Fruit fly (Drosophila melanogaster) whole organism, embryonic: ENCODE data around the gene Pdxk.

Experiments used
- Abd-B ChIP-seq: fragments of 200-800 bp; sonication (Bioruptor generic); optimal IDR thresholded peaks from 2 replicates; lab custom pipeline; 2018; ENCODE audit warnings: missing biosample characterization, mild to moderate bottlenecking, missing genetic modification characterization, moderate library complexity
- CG10321 ChIP-seq: fragments of 200-800 bp; sonication (Bioruptor generic); IDR thresholded peaks from 2 replicates; pipeline ENCODE4 v1.3.6; 2022; ENCODE audit warnings: missing biosample characterization, missing genetic modification characterization
- CG12104 ChIP-seq: fragments of 200-800 bp; sonication (Bioruptor generic); optimal IDR thresholded peaks from 3 replicates; lab custom pipeline; 2016; ENCODE audit warnings: missing biosample characterization, missing genetic modification characterization
- CG1233 ChIP-seq: fragments of 200-800 bp; sonication (Bioruptor generic); optimal IDR thresholded peaks from 4 replicates; lab custom pipeline; 2018; ENCODE audit warnings: missing biosample characterization, mild to moderate bottlenecking, missing genetic modification characterization
- CG13894 ChIP-seq: fragments of 200-800 bp; sonication (Bioruptor generic); optimal IDR thresholded peaks from 3 replicates; lab custom pipeline; 2018; ENCODE audit warnings: missing biosample characterization, mild to moderate bottlenecking, missing genetic modification characterization, moderate library complexity
- CG15479 ChIP-seq: fragments of 200-800 bp; sonication (Bioruptor generic); optimal IDR thresholded peaks from 3 replicates; lab custom pipeline; 2019; ENCODE audit warnings: missing biosample characterization, mild to moderate bottlenecking, missing genetic modification characterization, moderate library complexity
- CG1602 ChIP-seq: fragments of 200-800 bp; sonication (Bioruptor generic); optimal IDR thresholded peaks from 3 replicates; lab custom pipeline; 2016; ENCODE audit warnings: missing biosample characterization, missing genetic modification characterization
- CG16863 ChIP-seq: fragments of 200-800 bp; sonication (Bioruptor generic); optimal IDR thresholded peaks from 3 replicates; lab custom pipeline; 2016; ENCODE audit warnings: missing biosample characterization, missing genetic modification characterization
- CG18476 ChIP-seq: fragments of 200-800 bp; sonication (Bioruptor generic); optimal IDR thresholded peaks from 2 replicates; lab custom pipeline; 2016; ENCODE audit warnings: missing biosample characterization, mild to moderate bottlenecking, missing genetic modification characterization
- CG42726 ChIP-seq: fragments of 200-800 bp; sonication (Bioruptor generic); IDR thresholded peaks from 2 replicates; pipeline ENCODE4 v1.3.6; 2022; ENCODE audit warnings: missing biosample characterization, missing genetic modification characterization; ENCODE audit not compliant: partially characterized antibody
- CG4282 ChIP-seq: fragments of 200-800 bp; sonication (Bioruptor generic); optimal IDR thresholded peaks from 2 replicates; lab custom pipeline; 2016; ENCODE audit warnings: missing biosample characterization, missing genetic modification characterization
- CG4707 ChIP-seq: fragments of 200-800 bp; sonication (Bioruptor generic); optimal IDR thresholded peaks from 2 replicates; lab custom pipeline; 2018; ENCODE audit warnings: missing biosample characterization, mild to moderate bottlenecking, missing genetic modification characterization, moderate library complexity
- CG4820 ChIP-seq: fragments of 200-800 bp; sonication (Bioruptor generic); optimal IDR thresholded peaks from 3 replicates; lab custom pipeline; 2016; ENCODE audit warnings: missing biosample characterization, missing genetic modification characterization
- CG5953 ChIP-seq: fragments of 200-800 bp; sonication (Bioruptor generic); IDR thresholded peaks from 2 replicates; pipeline ENCODE4 v1.3.6; 2022; ENCODE audit warnings: missing biosample characterization, missing genetic modification characterization
- CG7928 ChIP-seq: fragments of 200-800 bp; sonication (Bioruptor generic); optimal IDR thresholded peaks from 2 replicates; lab custom pipeline; 2017; ENCODE audit warnings: missing biosample characterization, mild to moderate bottlenecking, missing genetic modification characterization
- CG8089 ChIP-seq: fragments of 200-800 bp; sonication (Bioruptor generic); optimal IDR thresholded peaks from 3 replicates; lab custom pipeline; 2016; ENCODE audit warnings: missing biosample characterization, missing genetic modification characterization
- CG8359 ChIP-seq: fragments of 200-800 bp; sonication (Bioruptor generic); optimal IDR thresholded peaks from 2 replicates; lab custom pipeline; 2017; ENCODE audit warnings: missing biosample characterization, mild to moderate bottlenecking, missing genetic modification characterization, borderline replicate concordance
- CG8944 ChIP-seq: fragments of 200-800 bp; sonication (Bioruptor generic); optimal IDR thresholded peaks from 3 replicates; lab custom pipeline; 2016; ENCODE audit warnings: missing biosample characterization, missing genetic modification characterization
- CG9876 ChIP-seq: fragments of 200-800 bp; sonication (Bioruptor generic); optimal IDR thresholded peaks from 2 replicates; lab custom pipeline; 2016; ENCODE audit warnings: missing biosample characterization, missing genetic modification characterization
- Chrac-16 ChIP-seq: fragments of 200-800 bp; sonication (Bioruptor generic); optimal IDR thresholded peaks from 3 replicates; lab custom pipeline; 2016; ENCODE audit warnings: missing biosample characterization, missing genetic modification characterization
- Dad ChIP-seq: fragments of 200-800 bp; sonication (Bioruptor generic); optimal IDR thresholded peaks from 3 replicates; lab custom pipeline; 2016; ENCODE audit warnings: missing biosample characterization, missing genetic modification characterization
- Dek ChIP-seq: fragments of 200-800 bp; sonication (Bioruptor generic); optimal IDR thresholded peaks from 3 replicates; lab custom pipeline; 2019; ENCODE audit warnings: missing biosample characterization, mild to moderate bottlenecking, missing genetic modification characterization, moderate library complexity
- Dll ChIP-seq: fragments of 200-800 bp; sonication (Bioruptor generic); IDR thresholded peaks from 4 replicates; pipeline ENCODE4 v1.3.6; 2022; ENCODE audit warnings: missing biosample characterization, missing genetic modification characterization; ENCODE audit not compliant: partially characterized antibody
- ERR ChIP-seq: fragments of 200-800 bp; sonication (Bioruptor generic); optimal IDR thresholded peaks from 2 replicates; lab custom pipeline; 2016; ENCODE audit warnings: missing biosample characterization, missing genetic modification characterization
- Fer1 ChIP-seq: fragments of 200-800 bp; sonication (Bioruptor generic); optimal IDR thresholded peaks from 2 replicates; lab custom pipeline; 2017; ENCODE audit warnings: missing biosample characterization, mild to moderate bottlenecking, missing genetic modification characterization
- HLH3B ChIP-seq: fragments of 200-800 bp; sonication (Bioruptor generic); IDR thresholded peaks from 2 replicates; pipeline ENCODE4 v1.3.6; 2022; ENCODE audit warnings: missing biosample characterization, missing genetic modification characterization
- HLHmδ ChIP-seq: fragments of 200-800 bp; sonication (Bioruptor generic); optimal IDR thresholded peaks from 2 replicates; lab custom pipeline; 2018; ENCODE audit warnings: missing biosample characterization, mild to moderate bottlenecking, missing genetic modification characterization, moderate library complexity
- MESR4 ChIP-seq: fragments of 200-800 bp; sonication (Bioruptor generic); optimal IDR thresholded peaks from 2 replicates; lab custom pipeline; 2018; ENCODE audit warnings: missing biosample characterization, mild to moderate bottlenecking, missing genetic modification characterization, moderate library complexity
- Mes4 ChIP-seq: fragments of 200-800 bp; sonication (Bioruptor generic); optimal IDR thresholded peaks from 2 replicates; lab custom pipeline; 2016; ENCODE audit warnings: missing biosample characterization, missing genetic modification characterization
- NK7.1 ChIP-seq: fragments of 200-800 bp; sonication (Bioruptor generic); optimal IDR thresholded peaks from 3 replicates; lab custom pipeline; 2016; ENCODE audit warnings: missing biosample characterization, missing genetic modification characterization
- Neu2 ChIP-seq: fragments of 200-800 bp; sonication (Bioruptor generic); optimal IDR thresholded peaks from 3 replicates; lab custom pipeline; 2016; ENCODE audit warnings: missing biosample characterization, missing genetic modification characterization, borderline replicate concordance
- Sry-β ChIP-seq: fragments of 200-800 bp; sonication (Bioruptor generic); optimal IDR thresholded peaks from 2 replicates; lab custom pipeline; 2018; ENCODE audit warnings: missing biosample characterization, mild to moderate bottlenecking, missing genetic modification characterization, moderate library complexity
- Tbp ChIP-seq: fragments of >200 bp; optimal IDR thresholded peaks from 2 replicates; lab custom pipeline; 2018; ENCODE audit warnings: missing biosample characterization, missing genetic modification characterization
- ato ChIP-seq: fragments of 200-800 bp; sonication (Bioruptor generic); IDR thresholded peaks from 2 replicates; pipeline ENCODE4 v1.3.6; 2022; ENCODE audit warnings: missing biosample characterization, missing genetic modification characterization; ENCODE audit not compliant: partially characterized antibody
- crc ChIP-seq: fragments of 200-800 bp; sonication (Bioruptor generic); optimal IDR thresholded peaks from 2 replicates; lab custom pipeline; 2016; ENCODE audit warnings: missing biosample characterization, missing genetic modification characterization
- croc ChIP-seq: fragments of 200-800 bp; sonication (Bioruptor generic); conservative IDR thresholded peaks from 3 replicates; pipeline ENCODE4 v1.3.6; 2022; ENCODE audit warnings: missing biosample characterization, missing genetic modification characterization
- cwo ChIP-seq: fragments of 200-800 bp; sonication (Bioruptor generic); optimal IDR thresholded peaks from 3 replicates; lab custom pipeline; 2017; ENCODE audit warnings: missing biosample characterization, missing genetic modification characterization, mild to moderate bottlenecking, moderate library complexity, missing genetic modification reagents
- dimm ChIP-seq: fragments of 200-800 bp; sonication (Bioruptor generic); IDR thresholded peaks from 2 replicates; pipeline ENCODE4 v1.3.6; 2022; ENCODE audit warnings: missing biosample characterization, missing genetic modification characterization
- fru ChIP-seq: fragments of >200 bp; optimal IDR thresholded peaks from 2 replicates; lab custom pipeline; 2017
- ind ChIP-seq: fragments of 200-800 bp; sonication (Bioruptor generic); optimal IDR thresholded peaks from 3 replicates; lab custom pipeline; 2016; ENCODE audit warnings: missing biosample characterization, missing genetic modification characterization
- jumu ChIP-seq: fragments of 200-800 bp; sonication (Bioruptor generic); optimal IDR thresholded peaks from 3 replicates; lab custom pipeline; 2016; ENCODE audit warnings: missing biosample characterization, missing genetic modification characterization
- mam ChIP-seq: fragments of 200-800 bp; sonication (Bioruptor generic); optimal IDR thresholded peaks from 3 replicates; lab custom pipeline; 2016; ENCODE audit warnings: missing biosample characterization, missing genetic modification characterization
- nau ChIP-seq: fragments of 200-800 bp; sonication (Bioruptor generic); optimal IDR thresholded peaks from 3 replicates; lab custom pipeline; 2017; ENCODE audit warnings: missing biosample characterization, mild to moderate bottlenecking, missing genetic modification characterization, missing genetic modification reagents
- run ChIP-seq: fragments of 200-800 bp; sonication (Bioruptor generic); optimal IDR thresholded peaks from 3 replicates; lab custom pipeline; 2018; ENCODE audit warnings: missing biosample characterization, mild to moderate bottlenecking, missing genetic modification characterization
- sim ChIP-seq: fragments of 200-800 bp; sonication (Bioruptor generic); IDR thresholded peaks from 2 replicates; pipeline ENCODE4 v1.3.6; 2022; ENCODE audit warnings: missing biosample characterization, missing genetic modification characterization
- sisA ChIP-seq: fragments of 200-800 bp; sonication (Bioruptor generic); IDR thresholded peaks from 2 replicates; pipeline ENCODE4 v1.3.6; 2022; ENCODE audit warnings: missing biosample characterization, missing genetic modification characterization
- slbo ChIP-seq: fragments of 200-800 bp; sonication (Bioruptor generic); IDR thresholded peaks from 2 replicates; pipeline ENCODE4 v1.3.6; 2022; ENCODE audit warnings: missing biosample characterization, missing genetic modification characterization
- stwl ChIP-seq: fragments of 200-800 bp; sonication (Bioruptor generic); optimal IDR thresholded peaks from 3 replicates; lab custom pipeline; 2018; ENCODE audit warnings: missing biosample characterization, mild to moderate bottlenecking, missing genetic modification characterization, moderate library complexity
- tio ChIP-seq: fragments of 200-800 bp; sonication (Bioruptor generic); optimal IDR thresholded peaks from 2 replicates; lab custom pipeline; 2017; ENCODE audit warnings: missing biosample characterization, missing genetic modification characterization, inconsistent platforms

Pdxk gene

dm6 chr3L:9364131-9364530 lies 4.0 kb downstream of the Pdxk start, which contains the start of gene mRRF1 (continued):
- TF ChIP-seq slbo (GFP tag; lab: Robert Waterston, UW) = no peak
- TF ChIP-seq, all 482 proteins: peak for 11

- TF ChIP-seq CG13894 (tag; lab: Kevin White, UChicago) = peak; percentile 32
- TF ChIP-seq CG9876 = no peak
- no peak for TF ChIP-seq sisA (GFP tag; lab: Robert Waterston, UW)
- TF ChIP-seq NK7.1 = no peak
- TF ChIP-seq ind (GFP tag; lab: Kevin White, UChicago) = peak; percentile 36
- TF ChIP-seq CG8944 (GFP tag; lab: Kevin White, UChicago) = no peak
- TF ChIP-seq Neu2 (GFP tag; lab: Kevin White, UChicago) = no peak
- no peak for TF ChIP-seq ERR (GFP tag; lab: Kevin White, UChicago)
- TF ChIP-seq Dek (tag; lab: Kevin White, UChicago) = peak; percentile 27
- TF ChIP-seq stwl (tag; lab: Kevin White, UChicago) = peak; percentile 78
- TF ChIP-seq run (tag; lab: Kevin White, UChicago) = no peak
- TF ChIP-seq croc (GFP tag; lab: Robert Waterston, UW) = no peak
- TF ChIP-seq Abd-B (GFP tag; lab: Kevin White, UChicago) = no peak
- TF ChIP-seq Dll (GFP tag; lab: Robert Waterston, UW) = peak; percentile 96
- TF ChIP-seq CG1602 (GFP tag; lab: Kevin White, UChicago) = peak; percentile 34
- TF ChIP-seq CG15479 = peak; percentile 27
- TF ChIP-seq CG16863 (GFP tag; lab: Kevin White, UChicago) = no peak
- no peak for TF ChIP-seq CG1233 (GFP tag; lab: Kevin White, UChicago)
- TF ChIP-seq CG8359 = no peak
- TF ChIP-seq Mes4 = no peak
- TF ChIP-seq fru (lab: Kevin White, UChicago) = no peak
- TF ChIP-seq CG42726 = peak; percentile 56
- no peak for TF ChIP-seq tio (GFP tag; lab: Kevin White, UChicago)
- TF ChIP-seq mam (GFP tag; lab: Kevin White, UChicago) = peak; percentile 22
- no peak for TF ChIP-seq Tbp (GFP tag; lab: Kevin White, UChicago)
- no peak for TF ChIP-seq nau (GFP tag; lab: Kevin White, UChicago)
- TF ChIP-seq CG10321 (GFP tag; lab: Robert Waterston, UW) = no peak
- no peak for TF ChIP-seq Chrac-16 (GFP tag; lab: Kevin White, UChicago)
- peak; percentile 37 for TF ChIP-seq CG18476 (GFP tag; lab: Kevin White, UChicago)
- TF ChIP-seq CG7928 (GFP tag; lab: Kevin White, UChicago) = peak; percentile 12
- peak; percentile 16 for TF ChIP-seq Fer1 (GFP tag; lab: Kevin White, UChicago)
- TF ChIP-seq HLH3B (GFP tag; lab: Robert Waterston, UW) = no peak
- TF ChIP-seq HLHmδ (GFP tag; lab: Kevin White, UChicago) = no peak
- no peak for TF ChIP-seq sim
- no peak for TF ChIP-seq dimm
- no peak for TF ChIP-seq Sry-β (GFP tag; lab: Kevin White, UChicago)
- no peak for TF ChIP-seq CG4282 (GFP tag; lab: Kevin White, UChicago)
- TF ChIP-seq ato (GFP tag; lab: Robert Waterston, UW) = peak; percentile 75
- TF ChIP-seq cwo (GFP tag; lab: Kevin White, UChicago) = no peak
- TF ChIP-seq CG8089 (GFP tag; lab: Kevin White, UChicago) = no peak
- TF ChIP-seq Dad (GFP tag; lab: Kevin White, UChicago) = no peak
- peak; percentile 21 for TF ChIP-seq CG12104 (GFP tag; lab: Kevin White, UChicago)
- TF ChIP-seq CG4707 = no peak
- no peak for TF ChIP-seq MESR4 (GFP tag; lab: Kevin White, UChicago)
- no peak for TF ChIP-seq CG5953
- TF ChIP-seq jumu (GFP tag; lab: Kevin White, UChicago) = no peak
- TF ChIP-seq crc = no peak
- TF ChIP-seq CG4820 (GFP tag; lab: Kevin White, UChicago) = no peak
Observed at dm6 chr3L:9366850-9367430, 6.8 kb downstream of the Pdxk start, which contains the start of the genes Klp67A and CG4452. Klp67A (minus strand) TSS chr3L:9367046. CG4452 (plus strand) TSS chr3L:9367377.
